Fruit fly (Drosophila melanogaster) whole organism, embryonic: ENCODE measurements around the gene isoQC.

Experiments used
- CG14014 ChIP-seq: fragments of 200-800 bp; sonication (Bioruptor generic); IDR thresholded peaks from 2 replicates; pipeline ENCODE4 v1.3.6; 2022; ENCODE audit warnings: missing biosample characterization, missing genetic modification characterization
- CG16863 ChIP-seq: fragments of 200-800 bp; sonication (Bioruptor generic); optimal IDR thresholded peaks from 3 replicates; lab custom pipeline; 2016; ENCODE audit warnings: missing biosample characterization, missing genetic modification characterization
- CG17829 ChIP-seq: fragments of 200-800 bp; optimal IDR thresholded peaks from 2 replicates; lab custom pipeline; 2019; ENCODE audit warnings: missing biosample characterization, mild to moderate bottlenecking, missing genetic modification characterization, moderate library complexity
- CG18262 ChIP-seq: fragments of 200-800 bp; optimal IDR thresholded peaks from 3 replicates; lab custom pipeline; 2019; ENCODE audit warnings: missing biosample characterization, mild to moderate bottlenecking, missing genetic modification characterization, moderate library complexity
- CG42726 ChIP-seq: fragments of 200-800 bp; sonication (Bioruptor generic); IDR thresholded peaks from 2 replicates; pipeline ENCODE4 v1.3.6; 2022; ENCODE audit warnings: missing biosample characterization, missing genetic modification characterization; ENCODE audit not compliant: partially characterized antibody
- CG4820 ChIP-seq: fragments of 200-800 bp; sonication (Bioruptor generic); optimal IDR thresholded peaks from 3 replicates; lab custom pipeline; 2016; ENCODE audit warnings: missing biosample characterization, missing genetic modification characterization
- Lpt ChIP-seq: fragments of >200 bp; optimal IDR thresholded peaks from 2 replicates; lab custom pipeline; 2018; ENCODE audit warnings: missing biosample characterization, missing genetic modification characterization
- Ptx1 ChIP-seq: fragments of 200-800 bp; sonication (Bioruptor generic); IDR thresholded peaks from 2 replicates; pipeline ENCODE4 v1.3.6; 2022; ENCODE audit warnings: missing biosample characterization, missing genetic modification characterization
- bowl ChIP-seq: fragments of 200-800 bp; sonication (Bioruptor generic); IDR thresholded peaks from 2 replicates; pipeline ENCODE4 v1.3.6; 2022; ENCODE audit warnings: missing biosample characterization, missing genetic modification characterization
- br ChIP-seq: fragments of >200 bp; optimal IDR thresholded peaks from 2 replicates; lab custom pipeline; 2017
- nau ChIP-seq: fragments of 200-800 bp; sonication (Bioruptor generic); optimal IDR thresholded peaks from 3 replicates; lab custom pipeline; 2017; ENCODE audit warnings: missing biosample characterization, mild to moderate bottlenecking, missing genetic modification characterization, missing genetic modification reagents
- tin ChIP-seq: fragments of 200-800 bp; sonication (Bioruptor generic); optimal IDR thresholded peaks from 3 replicates; lab custom pipeline; 2016; ENCODE audit warnings: missing biosample characterization, missing genetic modification characterization
- tio ChIP-seq: fragments of 200-800 bp; sonication (Bioruptor generic); optimal IDR thresholded peaks from 2 replicates; lab custom pipeline; 2017; ENCODE audit warnings: missing biosample characterization, missing genetic modification characterization, inconsistent platforms

dm6 chr3L:20511499-20512108 is 37.3 kb downstream of the isoQC start:
- no peak for TF ChIP-seq tio
- TF ChIP-seq CG18262 (tag; lab: Kevin White, UChicago): no peak
- TF ChIP-seq CG14014 (GFP tag; lab: Robert Waterston, UW): no peak
- TF ChIP-seq bowl: no peak
- TF ChIP-seq Ptx1 (GFP tag; lab: Robert Waterston, UW): no peak
- no peak for TF ChIP-seq CG17829 (tag; lab: Kevin White, UChicago)
- no peak for TF ChIP-seq CG4820 (GFP tag; lab: Kevin White, UChicago)
- TF ChIP-seq nau (GFP tag; lab: Kevin White, UChicago): no peak
- TF ChIP-seq CG42726: no peak
- no peak for TF ChIP-seq CG16863 (GFP tag; lab: Kevin White, UChicago)
- no peak for TF ChIP-seq br (lab: Kevin White, UChicago)
- TF ChIP-seq tin (GFP tag; lab: Kevin White, UChicago): no peak
- no peak for TF ChIP-seq Lpt (GFP tag; lab: Kevin White, UChicago)
